Worm (Caenorhabditis elegans) whole organism, late embryonic: ENCODE measurements around the gene tmed-10.
A peak's percentile ranks its signal among the peaks of the same experiment; 100 is the strongest.

Source experiments
- C38D4.7 ChIP-seq: fragments of 200-800 bp; sonication (Bioruptor generic); optimal IDR thresholded peaks from 2 replicates; lab custom pipeline; 2018; ENCODE audit warnings: mild to moderate bottlenecking, missing genetic modification characterization, moderate library complexity, missing compliant biosample characterization
- F13H6.1 ChIP-seq: sonication (generic microtip); optimal IDR thresholded peaks from 2 replicates; lab custom pipeline; 2016; ENCODE audit warnings: missing genetic modification characterization, missing compliant biosample characterization
- K09A11.1 ChIP-seq: sonication (generic microtip); optimal IDR thresholded peaks from 2 replicates; lab custom pipeline; 2017; ENCODE audit warnings: antibody characterized with exemption, mild to moderate bottlenecking, missing genetic modification characterization, missing compliant biosample characterization; ENCODE audit not compliant: insufficient read depth
- Y22D7AL.16 ChIP-seq: sonication (generic microtip); optimal IDR thresholded peaks from 2 replicates; lab custom pipeline; 2016; ENCODE audit warnings: missing genetic modification characterization, missing compliant biosample characterization
- ahr-1 ChIP-seq: sonication (generic microtip); optimal IDR thresholded peaks from 2 replicates; lab custom pipeline; 2016; ENCODE audit warnings: missing genetic modification characterization, missing compliant biosample characterization
- ama-1 ChIP-seq: fragments of 150-350 bp; optimal IDR thresholded peaks from 2 replicates; lab custom pipeline; 2014
- ceh-14 ChIP-seq: sonication (generic microtip); optimal IDR thresholded peaks from 2 replicates; lab custom pipeline; 2016; ENCODE audit warnings: missing genotype, missing genetic modification characterization, missing compliant biosample characterization
- ceh-19 ChIP-seq: fragments of 200-800 bp; sonication (Bioruptor generic); optimal IDR thresholded peaks from 2 replicates; lab custom pipeline; 2018; ENCODE audit warnings: mild to moderate bottlenecking, missing genetic modification characterization, missing compliant biosample characterization
- ceh-2 ChIP-seq: sonication (generic microtip); optimal IDR thresholded peaks from 2 replicates; lab custom pipeline; 2016; ENCODE audit warnings: missing genotype, missing genetic modification characterization, missing compliant biosample characterization
- ceh-24 ChIP-seq: sonication (generic microtip); optimal IDR thresholded peaks from 2 replicates; lab custom pipeline; 2016; ENCODE audit warnings: mild to moderate bottlenecking, missing genetic modification characterization, missing compliant biosample characterization
- ceh-30 ChIP-seq: fragments of 150-350 bp; optimal IDR thresholded peaks from 2 replicates; lab custom pipeline; 2014; ENCODE audit warnings: missing biosample characterization, missing genetic modification characterization
- ceh-31 ChIP-seq: sonication (generic microtip); optimal IDR thresholded peaks from 2 replicates; lab custom pipeline; 2016; ENCODE audit warnings: missing genetic modification characterization, missing compliant biosample characterization
- ceh-34 ChIP-seq: sonication (generic microtip); optimal IDR thresholded peaks from 2 replicates; lab custom pipeline; 2016; ENCODE audit warnings: mild to moderate bottlenecking, missing genetic modification characterization, missing compliant biosample characterization
- ceh-48 ChIP-seq: sonication (generic microtip); optimal IDR thresholded peaks from 2 replicates; lab custom pipeline; 2016; ENCODE audit warnings: missing genetic modification characterization, inconsistent platforms, missing compliant biosample characterization
- ceh-6 ChIP-seq: fragments of 200-800 bp; sonication (Bioruptor generic); optimal IDR thresholded peaks from 2 replicates; lab custom pipeline; 2018; ENCODE audit warnings: mild to moderate bottlenecking, missing genetic modification characterization, missing compliant biosample characterization
- ceh-9 ChIP-seq: sonication (generic microtip); optimal IDR thresholded peaks from 2 replicates; lab custom pipeline; 2016; ENCODE audit warnings: mild to moderate bottlenecking, missing genetic modification characterization, inconsistent platforms, missing compliant biosample characterization
- che-1 ChIP-seq: sonication (generic microtip); optimal IDR thresholded peaks from 2 replicates; lab custom pipeline; 2016; ENCODE audit warnings: mild to moderate bottlenecking, missing genetic modification characterization, missing compliant biosample characterization
- dmd-4 ChIP-seq: sonication (generic microtip); optimal IDR thresholded peaks from 2 replicates; lab custom pipeline; 2016; ENCODE audit warnings: borderline replicate concordance, missing genetic modification characterization, missing compliant biosample characterization
- elt-2 ChIP-seq: sonication (generic microtip); optimal IDR thresholded peaks from 2 replicates; lab custom pipeline; 2016; ENCODE audit warnings: missing genetic modification reagents, missing genetic modification characterization, missing compliant biosample characterization
- ets-4 ChIP-seq: sonication (generic microtip); optimal IDR thresholded peaks from 2 replicates; lab custom pipeline; 2016; ENCODE audit warnings: missing genetic modification characterization, missing compliant biosample characterization
- fkh-10 ChIP-seq: fragments of 150-350 bp; optimal IDR thresholded peaks from 2 replicates; lab custom pipeline; 2014; ENCODE audit warnings: missing biosample characterization, missing genetic modification reagents, missing genetic modification characterization
- fkh-6 ChIP-seq: sonication (generic microtip); optimal IDR thresholded peaks from 2 replicates; lab custom pipeline; 2016; ENCODE audit warnings: missing genetic modification characterization, missing compliant biosample characterization
- gmeb-2 ChIP-seq: sonication (generic microtip); optimal IDR thresholded peaks from 2 replicates; lab custom pipeline; 2016; ENCODE audit warnings: missing genetic modification characterization, inconsistent platforms, missing compliant biosample characterization
- hlh-13 ChIP-seq: fragments of 200-800 bp; sonication (Bioruptor generic); optimal IDR thresholded peaks from 2 replicates; lab custom pipeline; 2018; ENCODE audit warnings: mild to moderate bottlenecking, missing genetic modification characterization, missing compliant biosample characterization
- hlh-30 ChIP-seq: sonication (generic microtip); optimal IDR thresholded peaks from 2 replicates; lab custom pipeline; 2017; ENCODE audit warnings: antibody characterized with exemption, missing genetic modification characterization, missing compliant biosample characterization; ENCODE audit not compliant: insufficient read depth
- hlh-6 ChIP-seq: sonication (generic microtip); optimal IDR thresholded peaks from 2 replicates; lab custom pipeline; 2016; ENCODE audit warnings: missing genotype, missing genetic modification characterization, missing compliant biosample characterization
- hlh-8 ChIP-seq: sonication (generic microtip); optimal IDR thresholded peaks from 2 replicates; lab custom pipeline; 2016; ENCODE audit warnings: missing genotype, missing genetic modification characterization, missing compliant biosample characterization
- madf-2 ChIP-seq: sonication (generic microtip); optimal IDR thresholded peaks from 2 replicates; lab custom pipeline; 2017; ENCODE audit warnings: missing genetic modification characterization, missing compliant biosample characterization
- nfya-1 ChIP-seq: sonication (generic microtip); optimal IDR thresholded peaks from 2 replicates; lab custom pipeline; 2017; ENCODE audit warnings: missing genetic modification characterization, mild to moderate bottlenecking, missing compliant biosample characterization, antibody characterized with exemption, moderate library complexity
- nhr-11 ChIP-seq: fragments of 150-350 bp; optimal IDR thresholded peaks from 2 replicates; lab custom pipeline; 2014; ENCODE audit warnings: missing biosample characterization, missing genetic modification characterization
- nhr-232 ChIP-seq: sonication (generic microtip); optimal IDR thresholded peaks from 2 replicates; lab custom pipeline; 2016; ENCODE audit warnings: missing genetic modification characterization, missing compliant biosample characterization
- npax-4 ChIP-seq: sonication (generic microtip); optimal IDR thresholded peaks from 2 replicates; lab custom pipeline; 2016; ENCODE audit warnings: missing genetic modification characterization, missing compliant biosample characterization
- odd-2 ChIP-seq: sonication (generic microtip); optimal IDR thresholded peaks from 2 replicates; lab custom pipeline; 2017; ENCODE audit warnings: antibody characterized with exemption, mild to moderate bottlenecking, missing genetic modification characterization, missing compliant biosample characterization
- pat-9 ChIP-seq: fragments of 200-800 bp; sonication (Bioruptor generic); optimal IDR thresholded peaks from 2 replicates; lab custom pipeline; 2018; ENCODE audit warnings: mild to moderate bottlenecking, missing genetic modification characterization, moderate library complexity, missing compliant biosample characterization
- pha-4 ChIP-seq: fragments of 150-350 bp; optimal IDR thresholded peaks from 2 replicates; lab custom pipeline; 2018; ENCODE audit warnings: missing biosample characterization, missing genetic modification reagents, missing genetic modification characterization
- pros-1 ChIP-seq: fragments of 150-350 bp; optimal IDR thresholded peaks from 2 replicates; lab custom pipeline; 2014; ENCODE audit warnings: missing biosample characterization, missing genetic modification reagents, missing genetic modification characterization
- rnt-1 ChIP-seq: sonication (generic microtip); optimal IDR thresholded peaks from 2 replicates; lab custom pipeline; 2016; ENCODE audit warnings: missing genetic modification characterization, missing compliant biosample characterization
- sox-4 ChIP-seq: sonication (generic microtip); optimal IDR thresholded peaks from 2 replicates; lab custom pipeline; 2017; ENCODE audit warnings: mild to moderate bottlenecking, missing genetic modification characterization, inconsistent platforms, missing compliant biosample characterization
- tbx-2 ChIP-seq: sonication (generic microtip); optimal IDR thresholded peaks from 2 replicates; lab custom pipeline; 2016; ENCODE audit warnings: missing genetic modification characterization, missing compliant biosample characterization
- tbx-7 ChIP-seq: sonication (generic microtip); optimal IDR thresholded peaks from 2 replicates; lab custom pipeline; 2016; ENCODE audit warnings: missing genotype, missing genetic modification characterization, missing compliant biosample characterization
- ttx-3 ChIP-seq: sonication (generic microtip); optimal IDR thresholded peaks from 2 replicates; lab custom pipeline; 2016; ENCODE audit warnings: missing genetic modification reagents, missing genetic modification characterization, missing compliant biosample characterization
- unc-55 ChIP-seq: sonication (generic microtip); optimal IDR thresholded peaks from 2 replicates; lab custom pipeline; 2017; ENCODE audit warnings: missing biosample characterization, missing genetic modification reagents, missing genetic modification characterization
- unc-86 ChIP-seq: sonication (generic microtip); optimal IDR thresholded peaks from 2 replicates; lab custom pipeline; 2016; ENCODE audit warnings: missing genetic modification characterization, missing compliant biosample characterization
- ztf-16 ChIP-seq: sonication (generic microtip); optimal IDR thresholded peaks from 2 replicates; lab custom pipeline; 2017; ENCODE audit warnings: missing genetic modification characterization, missing compliant biosample characterization

The tmed-10 gene

ce11 chrV:11321719-11322118 lies 5.0 kb downstream of the tmed-10 start, which contains the start of gene F47G9.4:
Gene F47G9.4 (minus strand): TSS chrV:11321816.
- TF ChIP-seq ets-4 (tag; lab: Kevin White, UChicago) (no peak), fkh-6 (tag; lab: Kevin White, UChicago) (no peak), elt-2 (tag; lab: Kevin White, UChicago) (no peak)

DNA sequence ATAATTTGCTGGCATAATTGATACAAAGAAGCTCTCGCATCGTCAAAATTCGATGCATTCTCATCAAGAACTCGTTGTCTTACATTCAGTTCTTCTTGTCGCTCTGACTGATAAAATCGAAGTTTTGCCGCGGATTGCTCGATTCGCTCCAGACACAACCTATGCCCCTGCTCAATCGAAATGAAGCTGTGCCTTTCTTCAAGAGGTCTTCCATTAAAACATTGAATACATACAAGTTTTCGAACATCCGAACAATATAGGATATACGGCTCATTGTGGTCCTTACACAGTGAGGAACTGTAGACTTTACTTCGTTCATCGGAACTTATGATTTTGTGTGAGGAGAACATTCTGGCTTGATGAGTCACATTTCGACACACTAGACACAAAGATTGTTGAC lies 5.9 kb downstream of the tmed-10 start:
- TF ChIP-seq tbx-2, result no peak
- TF ChIP-seq nhr-232 (tag; lab: Kevin White, UChicago), result no peak
- TF ChIP-seq K09A11.1, result no peak
- TF ChIP-seq ceh-9, result no peak
- no peak for TF ChIP-seq ttx-3 (tag; lab: Kevin White, UChicago)
- TF ChIP-seq elt-2 (tag; lab: Kevin White, UChicago), result no peak
- TF ChIP-seq madf-2 (tag; lab: Kevin White, UChicago), result no peak
- no peak for TF ChIP-seq odd-2 (tag; lab: Kevin White, UChicago)
- TF ChIP-seq nfya-1, result no peak
- TF ChIP-seq hlh-6 (tag; lab: Kevin White, UChicago), result no peak
- no peak for TF ChIP-seq dmd-4 (tag; lab: Kevin White, UChicago)
- no peak for TF ChIP-seq pat-9 (tag; lab: Kevin White, UChicago)
- TF ChIP-seq ama-1 (lab: Kevin White, UChicago), result no peak

DNA sequence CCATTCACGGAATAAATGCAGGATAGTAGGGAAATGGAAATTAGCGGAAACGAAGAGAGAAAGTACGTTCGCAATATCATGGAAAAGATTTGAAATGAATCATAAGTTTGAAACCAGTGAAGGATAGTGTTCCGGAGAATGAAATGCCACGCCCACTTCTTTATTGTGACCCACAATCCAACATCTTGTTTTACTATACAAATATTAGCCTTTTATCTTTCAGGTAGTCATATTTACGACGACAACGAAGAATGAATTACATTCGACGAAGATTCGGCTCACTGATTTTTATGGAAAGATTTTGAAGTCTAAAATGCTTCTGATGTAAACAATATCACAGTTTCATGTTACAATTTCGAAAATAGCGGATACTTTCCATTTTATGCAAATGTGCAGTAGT lies 10.0 kb downstream of the tmed-10 start, which contains the start of gene cutl-18:
cutl-18 (minus strand) TSS at position 101 of the 400 bp plus-strand sequence.
- TF ChIP-seq npax-4 (tag; lab: Kevin White, UChicago), result no peak
- no peak for TF ChIP-seq ceh-31 (tag; lab: Kevin White, UChicago)
- TF ChIP-seq tbx-7 (tag; lab: Kevin White, UChicago), result no peak
- TF ChIP-seq hlh-13, result no peak
- no peak for TF ChIP-seq ztf-16 (tag; lab: Kevin White, UChicago)
- no peak for TF ChIP-seq ceh-30 (tag; lab: Kevin White, UChicago)
- TF ChIP-seq elt-2 (tag; lab: Kevin White, UChicago), result no peak
- TF ChIP-seq che-1 (tag; lab: Kevin White, UChicago), result no peak
- TF ChIP-seq F13H6.1 (tag; lab: Kevin White, UChicago), result no peak
- no peak for TF ChIP-seq rnt-1 (tag; lab: Kevin White, UChicago)
- TF ChIP-seq gmeb-2 (tag; lab: Kevin White, UChicago), result no peak
- TF ChIP-seq nhr-11 (tag; lab: Kevin White, UChicago), result no peak
- no peak for TF ChIP-seq fkh-10
- no peak for TF ChIP-seq pha-4
- no peak for TF ChIP-seq pat-9 (tag; lab: Kevin White, UChicago)
- TF ChIP-seq hlh-6 (tag; lab: Kevin White, UChicago), result no peak
- TF ChIP-seq dmd-4 (tag; lab: Kevin White, UChicago), result no peak
- TF ChIP-seq ahr-1 (tag; lab: Kevin White, UChicago), result no peak

- TF ChIP-seq unc-55 (peak; percentile 65), ceh-31 (tag; lab: Kevin White, UChicago) (peak; percentile 96), ets-4 (tag; lab: Kevin White, UChicago) (peak; percentile 94), pat-9 (tag; lab: Kevin White, UChicago) (peak; percentile 100), odd-2 (tag; lab: Kevin White, UChicago) (peak; percentile 91), pros-1 (tag; lab: Kevin White, UChicago) (peak; percentile 90), hlh-8 (peak; percentile 97), ceh-48 (peak; percentile 98), ceh-14 (tag; lab: Kevin White, UChicago) (peak; percentile 99), ahr-1 (tag; lab: Kevin White, UChicago) (peak; percentile 96), ceh-34 (tag; lab: Kevin White, UChicago) (peak; percentile 99), C38D4.7 (peak; percentile 97), hlh-6 (tag; lab: Kevin White, UChicago) (peak; percentile 100), ttx-3 (tag; lab: Kevin White, UChicago) (peak; percentile 99), rnt-1 (tag; lab: Kevin White, UChicago) (peak; percentile 98), ceh-19 (GFP tag; lab: Kevin White, UChicago) (peak; percentile 99), unc-86 (tag; lab: Kevin White, UChicago) (peak; percentile 98), ceh-24 (peak; percentile 97), hlh-30 (tag; lab: Kevin White, UChicago) (peak; percentile 98), ama-1 (lab: Kevin White, UChicago) (no peak), Y22D7AL.16 (tag; lab: Kevin White, UChicago) (peak; percentile 99), sox-4 (tag; lab: Kevin White, UChicago) (peak; percentile 99), ceh-2 (tag; lab: Kevin White, UChicago) (peak; percentile 99), ceh-6 (GFP tag; lab: Kevin White, UChicago) (peak; percentile 100)
Observed at ce11 chrV:11314025-11314880, 12.5 kb downstream of the tmed-10 start.
